Worm (Caenorhabditis elegans): ENCODE data around the gene ZK354.2.

- TF ChIP-seq dao-5 (tag; optimal IDR thresholded peaks at IDR 0.05), result peak; percentile 22
- TF ChIP-seq W03F9.2 (tag; optimal IDR thresholded peaks at IDR 0.05), result no peak
Measured at ce11 chrIV:5334518-5334917, 21.3 kb downstream of the ZK354.2 start.
